Fruit fly (Drosophila melanogaster): ENCODE data around the gene Gr93a.

The Gr93a gene

DNA sequence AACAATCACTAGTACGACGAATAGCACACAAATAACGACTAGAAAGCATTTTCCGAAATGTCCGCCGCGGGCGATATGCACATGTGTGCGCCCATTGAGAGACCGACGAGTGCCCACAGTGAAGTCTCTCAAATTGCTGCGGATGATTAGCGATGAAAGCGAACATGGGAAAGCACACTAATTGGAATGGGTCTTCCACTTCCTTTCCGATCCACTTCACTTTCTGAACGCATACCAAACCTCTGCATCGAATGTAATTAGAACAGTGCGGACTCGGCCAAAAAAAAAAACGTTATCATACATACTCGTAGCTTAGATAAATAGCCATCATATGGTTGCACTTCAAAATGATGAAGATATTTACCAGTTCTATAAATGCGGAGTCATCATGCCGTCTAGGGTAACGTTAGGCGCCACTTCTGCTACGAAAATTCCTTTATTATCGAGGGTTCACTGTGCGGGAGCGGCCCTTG, 17.7 kb downstream of the Gr93a start:
- peak; percentile 0 for TF ChIP-seq OdsH (GFP tag; optimal IDR thresholded peaks at IDR 0.05)
- peak; percentile 20 for TF ChIP-seq rgr (GFP tag; optimal IDR thresholded peaks at IDR 0.05)
- TF ChIP-seq ey (GFP tag; optimal IDR thresholded peaks at IDR 0.05), result peak; percentile 51
- peak; percentile 40 for TF ChIP-seq br (GFP tag; optimal IDR thresholded peaks at IDR 0.05)
- TF ChIP-seq psq (GFP tag; optimal IDR thresholded peaks at IDR 0.05), result peak; percentile 26
- TF ChIP-seq Hr78 (GFP tag; optimal IDR thresholded peaks at IDR 0.05), result no peak
- TF ChIP-seq dmrt93B (GFP tag; optimal IDR thresholded peaks at IDR 0.05), result peak; percentile 24
- TF ChIP-seq woc (GFP tag; optimal IDR thresholded peaks at IDR 0.05), result peak; percentile 26
- TF ChIP-seq Myc (optimal IDR thresholded peaks at IDR 0.05), result no peak
- no peak for TF ChIP-seq jim (GFP tag; optimal IDR thresholded peaks at IDR 0.05)
- peak; percentile 29 for TF ChIP-seq fru (GFP tag; optimal IDR thresholded peaks at IDR 0.05)
- peak in 1 of 2 experiments; percentile 23 for TF ChIP-seq foxo (GFP tag; optimal IDR thresholded peaks at IDR 0.05)
- TF ChIP-seq h (GFP tag; optimal IDR thresholded peaks at IDR 0.05), result peak; percentile 51
- TF ChIP-seq sage (GFP tag; optimal IDR thresholded peaks at IDR 0.05), result no peak
- TF ChIP-seq Rel (GFP tag; optimal IDR thresholded peaks at IDR 0.05), result no peak
- peak; percentile 91 for TF ChIP-seq Rel (tag; optimal IDR thresholded peaks at IDR 0.05)
- peak; percentile 3 for TF ChIP-seq HLH106 (tag; optimal IDR thresholded peaks at IDR 0.05)

DNA sequence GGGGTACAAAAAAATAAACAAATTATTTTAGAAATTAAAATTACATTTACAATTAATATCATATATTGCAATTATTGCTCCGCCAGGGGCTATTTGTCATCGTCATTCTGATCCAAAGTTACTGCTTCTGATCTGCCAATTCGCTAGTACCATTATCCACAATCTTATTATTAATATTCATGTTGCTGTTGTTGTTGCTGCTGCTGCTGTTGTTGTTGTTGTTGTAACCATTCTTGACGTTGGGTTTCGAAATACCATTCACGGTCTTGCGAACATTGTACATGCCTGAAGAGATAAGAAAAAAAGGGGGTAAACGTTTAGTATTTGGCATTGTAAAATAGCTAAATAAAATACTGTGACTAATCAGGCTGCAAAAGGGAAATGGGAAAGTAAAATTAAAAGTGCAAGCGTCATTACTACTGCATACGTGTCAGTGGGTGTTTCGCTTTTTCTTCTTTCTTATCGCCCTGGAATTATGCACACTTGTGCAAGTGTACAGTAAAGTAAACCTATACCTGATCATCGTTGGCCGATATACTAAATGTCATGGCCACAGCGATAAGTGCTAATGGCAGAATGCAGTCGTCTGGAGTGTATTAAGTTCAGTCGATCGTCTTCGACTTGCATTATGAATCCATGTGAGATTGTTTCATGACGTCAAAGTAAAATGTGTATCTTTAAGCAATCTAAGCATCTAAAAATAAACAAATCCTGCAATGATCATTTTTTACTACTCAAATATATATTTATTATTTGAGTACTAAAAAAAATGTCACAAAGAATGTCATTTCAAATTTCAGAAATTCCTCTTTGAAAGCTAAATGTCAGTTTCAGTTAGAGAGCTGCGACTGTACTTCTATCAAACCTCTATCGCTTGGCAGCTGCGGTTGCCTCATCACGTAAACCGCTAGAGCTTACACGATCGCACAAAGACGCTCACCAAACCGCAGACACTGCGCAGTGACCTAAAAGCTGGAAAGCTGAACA, 19.6 kb downstream of the Gr93a start:
- TF ChIP-seq CrebA (GFP tag; optimal IDR thresholded peaks at IDR 0.05; ENCODE audit: borderline replicate concordance) (peak; percentile 58), Rel (GFP tag; optimal IDR thresholded peaks at IDR 0.05) (no peak), Rel (tag; optimal IDR thresholded peaks at IDR 0.05) (peak; percentile 51), Dif (GFP tag; optimal IDR thresholded peaks at IDR 0.05; ENCODE audit: partially characterized antibody) (peak; percentile 36), GATAd (GFP tag; optimal IDR thresholded peaks at IDR 0.05) (no peak), jim (GFP tag; optimal IDR thresholded peaks at IDR 0.05) (no peak)

DNA sequence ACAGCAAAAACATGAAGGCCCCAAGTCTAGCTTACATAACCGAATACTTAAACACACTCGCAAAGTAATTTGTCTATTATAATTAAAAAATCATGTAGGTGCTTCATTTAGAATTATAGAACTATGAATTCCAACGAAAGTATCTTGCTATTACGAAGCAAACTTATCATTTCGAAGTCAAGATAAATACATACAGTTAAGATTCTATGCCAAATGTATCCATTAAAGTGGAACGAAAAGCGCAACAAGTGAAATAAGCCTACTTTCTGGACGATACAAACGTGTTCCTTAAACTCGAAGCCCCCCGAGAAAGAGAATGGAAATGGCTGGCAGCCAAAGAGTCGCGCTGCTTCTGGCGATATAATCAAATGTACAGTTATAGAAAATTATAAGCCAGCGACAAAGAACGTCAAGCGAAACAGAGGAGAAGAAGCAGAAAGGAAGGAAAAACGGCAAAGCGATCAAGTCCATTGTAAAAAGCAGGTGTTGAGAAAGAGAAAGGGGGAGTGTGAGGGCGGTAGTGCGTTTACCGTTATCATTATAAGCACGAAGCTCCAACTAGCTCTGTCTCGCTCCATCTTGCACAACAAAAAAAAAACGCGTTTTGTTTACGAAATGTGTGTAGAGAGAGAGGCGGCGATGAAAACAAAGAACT, 20.4 kb downstream of the Gr93a start:
- TF ChIP-seq psq (GFP tag; optimal IDR thresholded peaks at IDR 0.05), result peak; percentile 75
- TF ChIP-seq Sp1 (GFP tag; optimal IDR thresholded peaks at IDR 0.05), result no peak
- TF ChIP-seq Rel (GFP tag; optimal IDR thresholded peaks at IDR 0.05), result no peak
- peak; percentile 10 for TF ChIP-seq Rel (tag; optimal IDR thresholded peaks at IDR 0.05)
- peak; percentile 9 for TF ChIP-seq fru (GFP tag; optimal IDR thresholded peaks at IDR 0.05)
- TF ChIP-seq rgr (GFP tag; optimal IDR thresholded peaks at IDR 0.05), result peak; percentile 22
- peak; percentile 7 for TF ChIP-seq OdsH (GFP tag; optimal IDR thresholded peaks at IDR 0.05)
- peak; percentile 2 for TF ChIP-seq Hr83 (GFP tag; optimal IDR thresholded peaks at IDR 0.05; ENCODE audit: poor library complexity, severe bottlenecking)
- no peak for TF ChIP-seq ey (GFP tag; optimal IDR thresholded peaks at IDR 0.05)
- TF ChIP-seq br (GFP tag; optimal IDR thresholded peaks at IDR 0.05), result no peak
- no peak for TF ChIP-seq CG32264 (GFP tag; optimal IDR thresholded peaks at IDR 0.05)
- TF ChIP-seq HLH106 (tag; optimal IDR thresholded peaks at IDR 0.05), result no peak

DNA sequence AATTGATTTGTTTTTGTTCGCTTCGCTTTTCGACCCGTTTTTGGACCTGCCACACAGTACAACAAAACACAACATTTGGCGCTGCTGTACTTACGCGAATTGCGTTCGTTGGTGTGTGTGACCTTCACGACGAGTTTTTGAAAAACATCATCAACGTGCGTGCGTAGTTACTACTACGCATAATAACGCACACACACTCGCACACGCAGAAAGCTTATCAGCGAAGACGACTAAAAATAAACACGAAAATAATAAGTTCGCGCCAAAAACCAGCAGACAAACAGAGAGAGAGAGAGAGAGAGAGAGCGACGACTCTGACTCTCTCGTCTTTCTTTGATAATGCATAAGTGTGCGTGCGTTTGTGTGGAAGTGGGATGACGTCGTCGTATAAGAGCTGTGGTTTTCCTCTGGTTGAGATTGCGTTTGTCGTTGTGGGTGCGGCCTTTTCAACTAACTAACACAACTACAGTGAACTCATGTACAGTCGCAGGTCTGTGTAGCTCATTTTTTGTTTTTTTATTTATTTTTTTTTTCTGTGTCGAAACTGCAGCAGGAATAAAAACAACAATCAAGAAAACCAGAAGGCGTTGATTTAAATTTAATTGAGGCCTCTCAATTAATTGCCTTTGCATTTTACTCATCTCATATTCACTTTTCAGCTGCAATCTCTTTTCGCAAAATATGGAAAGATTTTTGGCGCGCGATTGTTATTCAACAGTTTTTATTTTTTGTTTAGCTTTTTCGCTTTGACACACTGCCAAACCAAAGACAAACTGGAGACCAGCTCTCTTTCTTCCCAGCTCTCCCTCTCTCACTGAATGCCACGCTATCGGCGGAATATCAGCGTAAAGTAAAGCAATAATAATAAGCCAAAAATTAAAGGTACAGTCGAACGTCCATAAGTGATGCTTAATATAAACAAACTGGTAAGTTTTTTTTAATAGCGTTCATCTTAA, 21.6 kb downstream of the Gr93a start:
- TF ChIP-seq lola (GFP tag; optimal IDR thresholded peaks at IDR 0.05), result no peak
- no peak for TF ChIP-seq HLH106 (tag; optimal IDR thresholded peaks at IDR 0.05)
- peak; percentile 31 to 64 for TF ChIP-seq foxo (GFP tag; optimal IDR thresholded peaks at IDR 0.05)
- peak; percentile 54 for TF ChIP-seq Sp1 (GFP tag; optimal IDR thresholded peaks at IDR 0.05)
- TF ChIP-seq GATAd (GFP tag; optimal IDR thresholded peaks at IDR 0.05), result no peak
- TF ChIP-seq ey (GFP tag; optimal IDR thresholded peaks at IDR 0.05), result no peak
- TF ChIP-seq Hr78 (GFP tag; optimal IDR thresholded peaks at IDR 0.05), result no peak
- peak; percentile 47 for TF ChIP-seq h (GFP tag; optimal IDR thresholded peaks at IDR 0.05)
- peak; percentile 75 for TF ChIP-seq Vsx2 (GFP tag; optimal IDR thresholded peaks at IDR 0.05; ENCODE audit: partially characterized antibody)
- peak; percentile 91 for TF ChIP-seq Rel (GFP tag; optimal IDR thresholded peaks at IDR 0.05)
- no peak for TF ChIP-seq Rel (tag; optimal IDR thresholded peaks at IDR 0.05)
- TF ChIP-seq rgr (GFP tag; optimal IDR thresholded peaks at IDR 0.05), result peak; percentile 24
- peak; percentile 10 for TF ChIP-seq br (GFP tag; optimal IDR thresholded peaks at IDR 0.05)
- TF ChIP-seq dmrt93B (GFP tag; optimal IDR thresholded peaks at IDR 0.05), result no peak
- TF ChIP-seq dsf (GFP tag; optimal IDR thresholded peaks at IDR 0.05; ENCODE audit: borderline replicate concordance), result no peak
- no peak for TF ChIP-seq Myc (optimal IDR thresholded peaks at IDR 0.05)
- peak; percentile 76 for TF ChIP-seq sage (GFP tag; optimal IDR thresholded peaks at IDR 0.05)
- TF ChIP-seq Dif (GFP tag; optimal IDR thresholded peaks at IDR 0.05; ENCODE audit: partially characterized antibody), result peak; percentile 94
- TF ChIP-seq psq (GFP tag; optimal IDR thresholded peaks at IDR 0.05), result peak; percentile 84
- peak; percentile 9 for TF ChIP-seq Mio (GFP tag; optimal IDR thresholded peaks at IDR 0.05)
- peak; percentile 15 for TF ChIP-seq CG32264 (GFP tag; optimal IDR thresholded peaks at IDR 0.05)
- TF ChIP-seq dl (GFP tag; optimal IDR thresholded peaks at IDR 0.05; ENCODE audit: insufficient read depth in 1 of 2, partially characterized antibody in 2 of 2), result peak; percentile 87 to 88
- peak; percentile 91 for TF ChIP-seq Hr83 (GFP tag; optimal IDR thresholded peaks at IDR 0.05; ENCODE audit: poor library complexity, severe bottlenecking)
- no peak for TF ChIP-seq sv (GFP tag; optimal IDR thresholded peaks at IDR 0.05)
- TF ChIP-seq brk (GFP tag; optimal IDR thresholded peaks at IDR 0.05), result peak; percentile 86
- TF ChIP-seq usp (GFP tag; optimal IDR thresholded peaks at IDR 0.05), result no peak
- TF ChIP-seq fru (GFP tag; optimal IDR thresholded peaks at IDR 0.05), result peak; percentile 41
- no peak for TF ChIP-seq Dfd (GFP tag; optimal IDR thresholded peaks at IDR 0.05)
- peak; percentile 61 for TF ChIP-seq Jra (GFP tag; optimal IDR thresholded peaks at IDR 0.05)
